Worm (Caenorhabditis elegans) whole organism, midembryonic: Measurements from ENCODE around the gene K02H11.9.

ENCODE experiments used
- T22C8.4 ChIP-seq: fragments of 200-800 bp; sonication (Bioruptor generic); IDR thresholded peaks from 2 replicates; pipeline ENCODE4 v1.3.6; 2022; ENCODE audit warnings: missing genetic modification characterization, missing compliant biosample characterization
- flt-1 ChIP-seq: fragments of 200-800 bp; sonication (Bioruptor generic); IDR thresholded peaks from 2 replicates; pipeline ENCODE4 v1.3.6; 2022; ENCODE audit warnings: missing genetic modification characterization, missing compliant biosample characterization
- klf-2 ChIP-seq: fragments of 200-800 bp; sonication (Bioruptor generic); conservative IDR thresholded peaks from 2 replicates; pipeline ENCODE4 v1.3.6; 2022; ENCODE audit warnings: missing genetic modification reagents, missing genetic modification characterization, missing compliant biosample characterization
- ztf-29 ChIP-seq: fragments of 200-800 bp; sonication (Bioruptor generic); IDR thresholded peaks from 2 replicates; pipeline ENCODE4 v1.3.6; 2022; ENCODE audit warnings: missing genetic modification reagents, missing genetic modification characterization, missing compliant biosample characterization

ce11 chrV:1558113-1558512 lies 21.2 kb upstream of the K02H11.9 start:
- TF ChIP-seq ztf-29 (GFP tag; lab: Robert Waterston, UW) (no peak), flt-1 (GFP tag; lab: Robert Waterston, UW) (no peak), klf-2 (no peak), T22C8.4 (GFP tag; lab: Robert Waterston, UW) (no peak)
